Fruit fly (Drosophila melanogaster) whole organism, larva: ENCODE results near the gene CG6938.

ENCODE experiments used
- noc ChIP-seq: fragments of 200-800 bp; sonication (Bioruptor generic); optimal IDR thresholded peaks from 3 replicates; lab custom pipeline; 2019; ENCODE audit warnings: missing biosample characterization, mild to moderate bottlenecking, missing genetic modification characterization, moderate library complexity

CG6938 gene

dm6 chr3L:11984606-11985005 lies at the start of gene CG6938:
TSS of gene CG6938 (plus strand) at chr3L:11984906.
- no peak for TF ChIP-seq noc (tag; lab: Kevin White, UChicago)

- no peak for TF ChIP-seq noc (tag; lab: Kevin White, UChicago)
These were observed 47.4 kb upstream of the CG6938 start for dm6 chr3L:11937270-11937669.

dm6 chr3L:11938716-11939115 lies 46.0 kb upstream of the CG6938 start, which contains the start of gene CG44837:
TSS of gene CG44837 (minus strand) at chr3L:11938872.
- TF ChIP-seq noc (tag; lab: Kevin White, UChicago), result no peak

- TF ChIP-seq noc (tag; lab: Kevin White, UChicago), result no peak
These were observed 43.1 kb upstream of the CG6938 start, which contains the start of gene Rpt4R for dm6 chr3L:11941612-11942011. TSS of gene Rpt4R (plus strand) at chr3L:11941912.

- no peak for TF ChIP-seq noc (tag; lab: Kevin White, UChicago)
These were observed 40.0 kb upstream of the CG6938 start, which contains the start of gene CG5883 for dm6 chr3L:11944752-11945151. TSS of gene CG5883 (minus strand) at chr3L:11944852.

- no peak for TF ChIP-seq noc (tag; lab: Kevin White, UChicago)
These were observed 37.3 kb upstream of the CG6938 start, which contains the start of gene CG7252 for dm6 chr3L:11947357-11947756. TSS of gene CG7252 (plus strand) at chr3L:11947675.

dm6 chr3L:11949539-11949938 lies 35.2 kb upstream of the CG6938 start, which contains the start of gene CG17826:
TSS of gene CG17826 (plus strand) at chr3L:11949839.
- no peak for TF ChIP-seq noc (tag; lab: Kevin White, UChicago)

dm6 chr3L:11953217-11953616 lies 31.5 kb upstream of the CG6938 start, which contains the start of gene obst-G:
TSS of gene obst-G (minus strand) at chr3L:11953317.
- TF ChIP-seq noc (tag; lab: Kevin White, UChicago), result no peak

dm6 chr3L:11953783-11954182 lies 30.9 kb upstream of the CG6938 start, which contains the start of gene CG7248:
TSS of gene CG7248 (plus strand) at chr3L:11954083.
- no peak for TF ChIP-seq noc (tag; lab: Kevin White, UChicago)

- TF ChIP-seq noc (tag; lab: Kevin White, UChicago), result no peak
These were observed 26.9 kb upstream of the CG6938 start, which contains the start of the genes CG11570 and CG43294 for dm6 chr3L:11957669-11958333. TSS of gene CG11570 (minus strand) at chr3L:11957769. TSS of gene CG43294 (plus strand) at chr3L:11958283.

dm6 chr3L:11966104-11966503 lies 18.6 kb upstream of the CG6938 start, which contains the start of gene prc:
TSS of gene prc (minus strand) at chr3L:11966131.
- no peak for TF ChIP-seq noc (tag; lab: Kevin White, UChicago)

dm6 chr3L:11972879-11973278 lies 11.8 kb upstream of the CG6938 start, which contains the start of gene Muc68E:
TSS of gene Muc68E (minus strand) at chr3L:11972979.
- TF ChIP-seq noc (tag; lab: Kevin White, UChicago), result no peak

dm6 chr3L:11973690-11974089 lies 11.0 kb upstream of the CG6938 start, which contains the start of gene CG42397:
TSS of gene CG42397 (minus strand) at chr3L:11973790.
- no peak for TF ChIP-seq noc (tag; lab: Kevin White, UChicago)

dm6 chr3L:11974605-11975004 lies 10.1 kb upstream of the CG6938 start, which contains the start of gene CG14125:
TSS of gene CG14125 (plus strand) at chr3L:11974905.
- TF ChIP-seq noc (tag; lab: Kevin White, UChicago), result no peak

dm6 chr3L:11975811-11976210 lies 8.9 kb upstream of the CG6938 start, which contains the start of gene CG43896:
TSS of gene CG43896 (plus strand) at chr3L:11976111.
- TF ChIP-seq noc (tag; lab: Kevin White, UChicago), result no peak

- no peak for TF ChIP-seq noc (tag; lab: Kevin White, UChicago)
These were observed 5.7 kb downstream of the CG6938 start, which contains the start of gene CG6931 for dm6 chr3L:11990436-11990835. TSS of gene CG6931 (plus strand) at chr3L:11990736.
